Fruit fly (Drosophila melanogaster) whole organism, embryonic: ENCODE results near the gene CG5641.

ENCODE experiments used
- Antp ChIP-seq: fragments of 200-800 bp; sonication (Bioruptor generic); optimal IDR thresholded peaks from 3 replicates; lab custom pipeline; 2016; ENCODE audit warnings: missing biosample characterization, missing genetic modification characterization
- Atf3 ChIP-seq: fragments of 200-800 bp; sonication (Bioruptor generic); optimal IDR thresholded peaks from 3 replicates; lab custom pipeline; 2016; ENCODE audit warnings: missing biosample characterization, missing genetic modification characterization
- Bdp1 ChIP-seq: fragments of 200-800 bp; sonication (Bioruptor generic); optimal IDR thresholded peaks from 3 replicates; lab custom pipeline; 2016; ENCODE audit warnings: missing biosample characterization, missing genetic modification characterization
- CG1024 ChIP-seq: fragments of 200-800 bp; sonication (Bioruptor generic); IDR thresholded peaks from 2 replicates; pipeline ENCODE4 v1.3.6; 2022; ENCODE audit warnings: missing biosample characterization, missing genetic modification characterization
- CG15073 ChIP-seq: fragments of 200-800 bp; sonication (Bioruptor generic); optimal IDR thresholded peaks from 2 replicates; lab custom pipeline; 2016; ENCODE audit warnings: missing biosample characterization, missing genetic modification characterization
- CG1602 ChIP-seq: fragments of 200-800 bp; sonication (Bioruptor generic); optimal IDR thresholded peaks from 3 replicates; lab custom pipeline; 2016; ENCODE audit warnings: missing biosample characterization, missing genetic modification characterization
- CG17829 ChIP-seq: fragments of 200-800 bp; optimal IDR thresholded peaks from 2 replicates; lab custom pipeline; 2019; ENCODE audit warnings: missing biosample characterization, mild to moderate bottlenecking, missing genetic modification characterization, moderate library complexity
- CG2875 ChIP-seq: fragments of 200-800 bp; sonication (Bioruptor generic); optimal IDR thresholded peaks from 2 replicates; lab custom pipeline; 2017; ENCODE audit warnings: missing biosample characterization, mild to moderate bottlenecking, missing genetic modification characterization, missing genetic modification reagents
- CG31224 ChIP-seq: fragments of 200-800 bp; sonication (Bioruptor generic); IDR thresholded peaks from 2 replicates; pipeline ENCODE4 v1.3.6; 2022; ENCODE audit warnings: missing biosample characterization, missing genetic modification characterization
- CG32532 ChIP-seq: fragments of 200-800 bp; sonication (Bioruptor generic); IDR thresholded peaks from 2 replicates; pipeline ENCODE4 v1.3.6; 2022; ENCODE audit warnings: missing biosample characterization, missing genetic modification characterization
- CG33213 ChIP-seq: fragments of 200-800 bp; sonication (Bioruptor generic); optimal IDR thresholded peaks from 3 replicates; lab custom pipeline; 2016; ENCODE audit warnings: missing biosample characterization, missing genetic modification characterization
- CG4617 ChIP-seq: fragments of 200-800 bp; sonication (Bioruptor generic); optimal IDR thresholded peaks from 3 replicates; lab custom pipeline; 2016; ENCODE audit warnings: missing biosample characterization, missing genetic modification characterization, borderline replicate concordance
- CG4730 ChIP-seq: fragments of 200-800 bp; sonication (Bioruptor generic); IDR thresholded peaks from 2 replicates; pipeline ENCODE4 v1.3.6; 2022; ENCODE audit warnings: missing biosample characterization, missing genetic modification characterization
- CG4820 ChIP-seq: fragments of 200-800 bp; sonication (Bioruptor generic); optimal IDR thresholded peaks from 3 replicates; lab custom pipeline; 2016; ENCODE audit warnings: missing biosample characterization, missing genetic modification characterization
- CG7987 ChIP-seq: fragments of 200-800 bp; sonication (Bioruptor generic); optimal IDR thresholded peaks from 2 replicates; lab custom pipeline; 2018; ENCODE audit warnings: missing biosample characterization, mild to moderate bottlenecking, missing genetic modification characterization, moderate library complexity
- CG8765 ChIP-seq: fragments of 200-800 bp; sonication (Bioruptor generic); IDR thresholded peaks from 2 replicates; pipeline ENCODE4 v1.3.6; 2022; ENCODE audit warnings: missing biosample characterization, missing genetic modification characterization
- CG9817 ChIP-seq: fragments of 200-800 bp; sonication (Bioruptor generic); optimal IDR thresholded peaks from 2 replicates; lab custom pipeline; 2018; ENCODE audit warnings: missing biosample characterization, mild to moderate bottlenecking, missing genetic modification characterization, moderate library complexity
- CTCF ChIP-seq: fragments of 200-800 bp; sonication (Bioruptor generic); optimal IDR thresholded peaks from 2 replicates; lab custom pipeline; 2017; ENCODE audit warnings: missing biosample characterization, mild to moderate bottlenecking, missing genetic modification characterization, moderate library complexity
- CkIIα-i1 ChIP-seq: fragments of 200-800 bp; sonication (Bioruptor generic); IDR thresholded peaks from 2 replicates; pipeline ENCODE4 v1.3.6; 2022; ENCODE audit warnings: missing biosample characterization, missing genetic modification characterization
- D19B ChIP-seq: fragments of 200-800 bp; sonication (Bioruptor generic); optimal IDR thresholded peaks from 2 replicates; lab custom pipeline; 2017; ENCODE audit warnings: missing biosample characterization, mild to moderate bottlenecking, missing genetic modification characterization
- Dll ChIP-seq: fragments of 200-800 bp; sonication (Bioruptor generic); IDR thresholded peaks from 4 replicates; pipeline ENCODE4 v1.3.6; 2022; ENCODE audit warnings: missing biosample characterization, missing genetic modification characterization; ENCODE audit not compliant: partially characterized antibody
- Doc2 ChIP-seq: fragments of 200-800 bp; sonication (Bioruptor generic); IDR thresholded peaks from 2 replicates; pipeline ENCODE4 v1.3.6; 2022; ENCODE audit warnings: missing biosample characterization, missing genetic modification characterization
- Ets97D ChIP-seq: fragments of 200-800 bp; sonication (Bioruptor generic); optimal IDR thresholded peaks from 3 replicates; lab custom pipeline; 2016; ENCODE audit warnings: missing biosample characterization, missing genetic modification characterization
- Fer2 ChIP-seq: fragments of 200-800 bp; sonication (Bioruptor generic); optimal IDR thresholded peaks from 2 replicates; lab custom pipeline; 2018; ENCODE audit warnings: missing biosample characterization, mild to moderate bottlenecking, missing genetic modification characterization, moderate library complexity
- HLH54F ChIP-seq: fragments of 200-800 bp; sonication (Bioruptor generic); optimal IDR thresholded peaks from 3 replicates; lab custom pipeline; 2016; ENCODE audit warnings: missing biosample characterization, missing genetic modification characterization
- HmgZ ChIP-seq: fragments of 200-800 bp; sonication (Bioruptor generic); optimal IDR thresholded peaks from 2 replicates; lab custom pipeline; 2018; ENCODE audit warnings: missing biosample characterization, mild to moderate bottlenecking, missing genetic modification characterization
- Hr39 ChIP-seq: fragments of >200 bp; optimal IDR thresholded peaks from 2 replicates; lab custom pipeline; 2017
- Lhr ChIP-seq: fragments of 200-800 bp; sonication (Bioruptor generic); optimal IDR thresholded peaks from 3 replicates; lab custom pipeline; 2017; ENCODE audit warnings: mild to moderate bottlenecking, missing biosample characterization, missing genetic modification reagents, missing genetic modification characterization
- Lim3 ChIP-seq: fragments of 200-800 bp; sonication (Bioruptor generic); IDR thresholded peaks from 2 replicates; pipeline ENCODE4 v1.3.6; 2022; ENCODE audit warnings: missing biosample characterization, missing genetic modification characterization
- Mad ChIP-seq: fragments of 200-800 bp; sonication (Bioruptor generic); optimal IDR thresholded peaks from 2 replicates; lab custom pipeline; 2016; ENCODE audit warnings: missing biosample characterization, missing genetic modification characterization
- PHDP ChIP-seq: fragments of 200-800 bp; sonication (Bioruptor generic); optimal IDR thresholded peaks from 3 replicates; lab custom pipeline; 2018; ENCODE audit warnings: missing biosample characterization, mild to moderate bottlenecking, missing genetic modification characterization, moderate library complexity
- bab2 ChIP-seq: fragments of 200-800 bp; sonication (Bioruptor generic); optimal IDR thresholded peaks from 2 replicates; lab custom pipeline; 2016; ENCODE audit warnings: missing biosample characterization, missing genetic modification characterization
- cas ChIP-seq: fragments of 200-800 bp; sonication (Bioruptor generic); IDR thresholded peaks from 2 replicates; pipeline ENCODE4 v1.3.6; 2022; ENCODE audit warnings: missing biosample characterization, missing genetic modification characterization
- chif ChIP-seq, 2 experiments: fragments of 200-800 bp; sonication (Bioruptor generic); optimal IDR thresholded peaks; 3 replicates each; lab custom pipeline; 2016; ENCODE audit warnings: missing biosample characterization in 2 of 2, missing genetic modification characterization in 2 of 2
- danr ChIP-seq: fragments of 200-800 bp; sonication (Bioruptor generic); IDR thresholded peaks from 2 replicates; pipeline ENCODE4 v1.3.6; 2022; ENCODE audit warnings: missing biosample characterization, missing genetic modification characterization
- dm ChIP-seq: fragments of 200-800 bp; sonication (Bioruptor generic); optimal IDR thresholded peaks from 3 replicates; lab custom pipeline; 2016; ENCODE audit warnings: missing biosample characterization, missing genetic modification characterization
- gcm ChIP-seq: fragments of 200-800 bp; sonication (Bioruptor generic); optimal IDR thresholded peaks from 2 replicates; lab custom pipeline; 2019; ENCODE audit warnings: missing biosample characterization, mild to moderate bottlenecking, missing genetic modification characterization, moderate library complexity
- gcm2 ChIP-seq: fragments of 200-800 bp; sonication (Bioruptor generic); optimal IDR thresholded peaks from 2 replicates; lab custom pipeline; 2016; ENCODE audit warnings: missing biosample characterization, missing genetic modification characterization
- hbn ChIP-seq: fragments of 200-800 bp; sonication (Bioruptor generic); IDR thresholded peaks from 2 replicates; pipeline ENCODE4 v1.3.6; 2022; ENCODE audit warnings: missing biosample characterization, missing genetic modification characterization; ENCODE audit not compliant: partially characterized antibody
- ind ChIP-seq: fragments of 200-800 bp; sonication (Bioruptor generic); optimal IDR thresholded peaks from 3 replicates; lab custom pipeline; 2016; ENCODE audit warnings: missing biosample characterization, missing genetic modification characterization
- nerfin-1 ChIP-seq: fragments of 200-800 bp; sonication (Bioruptor generic); optimal IDR thresholded peaks from 3 replicates; lab custom pipeline; 2019; ENCODE audit warnings: missing biosample characterization, mild to moderate bottlenecking, missing genetic modification characterization, moderate library complexity
- nerfin-2 ChIP-seq: fragments of 200-800 bp; sonication (Bioruptor generic); IDR thresholded peaks from 2 replicates; pipeline ENCODE4 v1.3.6; 2022; ENCODE audit warnings: missing biosample characterization, missing genetic modification characterization; ENCODE audit not compliant: partially characterized antibody
- pho ChIP-seq: fragments of 200-800 bp; sonication (Bioruptor generic); optimal IDR thresholded peaks from 2 replicates; lab custom pipeline; 2016; ENCODE audit warnings: missing biosample characterization, missing genetic modification characterization
- repo ChIP-seq: fragments of 200-800 bp; sonication (Bioruptor generic); optimal IDR thresholded peaks from 2 replicates; lab custom pipeline; 2016; ENCODE audit warnings: missing biosample characterization, missing genetic modification characterization
- salm ChIP-seq: fragments of 200-800 bp; sonication (Bioruptor generic); optimal IDR thresholded peaks from 2 replicates; lab custom pipeline; 2018; ENCODE audit warnings: missing biosample characterization, mild to moderate bottlenecking, missing genetic modification characterization
- scrt ChIP-seq: fragments of 200-800 bp; sonication (Bioruptor generic); optimal IDR thresholded peaks from 2 replicates; lab custom pipeline; 2018; ENCODE audit warnings: missing biosample characterization, mild to moderate bottlenecking, missing genetic modification characterization, moderate library complexity
- sens ChIP-seq: fragments of 200-800 bp; sonication (Bioruptor generic); peaks from one replicate; lab custom pipeline; 2016; ENCODE audit warnings: missing biosample characterization, missing genetic modification characterization
- shn ChIP-seq: fragments of 200-800 bp; sonication (Bioruptor generic); optimal IDR thresholded peaks from 3 replicates; lab custom pipeline; 2016; ENCODE audit warnings: missing biosample characterization, missing genetic modification characterization
- slbo ChIP-seq: fragments of 200-800 bp; sonication (Bioruptor generic); IDR thresholded peaks from 2 replicates; pipeline ENCODE4 v1.3.6; 2022; ENCODE audit warnings: missing biosample characterization, missing genetic modification characterization
- ttk ChIP-seq: fragments of 200-800 bp; sonication (Bioruptor generic); IDR thresholded peaks from 2 replicates; pipeline ENCODE4 v2.1.2; 2022; ENCODE audit warnings: missing biosample characterization, missing genetic modification characterization
- z ChIP-seq: fragments of 200-800 bp; sonication (Bioruptor generic); IDR thresholded peaks from 3 replicates; pipeline ENCODE4 v1.3.6; 2022; ENCODE audit warnings: missing biosample characterization, missing genetic modification characterization
- zf30C ChIP-seq: fragments of 200-800 bp; sonication (Bioruptor generic); optimal IDR thresholded peaks from 3 replicates; lab custom pipeline; 2018; ENCODE audit warnings: missing biosample characterization, mild to moderate bottlenecking, missing genetic modification characterization

Gene CG5641

DNA sequence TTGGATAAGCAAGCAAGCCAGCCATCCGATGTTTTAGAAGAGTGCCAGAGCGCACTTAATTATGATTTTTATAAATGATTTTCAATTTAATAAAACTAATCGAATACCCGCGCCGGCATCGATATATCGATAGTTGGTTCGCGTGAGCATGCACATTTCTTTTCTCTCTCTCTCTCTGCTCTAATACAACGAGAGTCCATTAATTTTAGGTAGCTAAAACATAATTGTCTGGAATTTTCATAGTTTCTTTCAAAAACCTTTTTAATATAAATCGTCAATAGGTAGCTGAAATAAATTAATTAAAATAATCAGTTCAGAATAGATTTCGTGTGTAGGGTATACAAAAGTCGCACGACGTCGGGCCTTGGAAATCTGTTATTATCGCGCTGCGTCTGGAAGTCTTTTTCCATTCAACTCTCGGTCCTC, 19.8 kb upstream of the CG5641 start, which contains the start of gene CG18549 (continued):
- TF ChIP-seq zf30C (GFP tag; lab: Kevin White, UChicago) (peak; percentile 65), pho (GFP tag; lab: Kevin White, UChicago) (peak; percentile 99), Lim3 (GFP tag; lab: Robert Waterston, UW) (peak; percentile 99), ind (GFP tag; lab: Kevin White, UChicago) (peak; percentile 99), bab2 (peak; percentile 100), Atf3 (GFP tag; lab: Kevin White, UChicago) (peak; percentile 99), Doc2 (GFP tag; lab: Robert Waterston, UW) (peak; percentile 98), CG2875 (GFP tag; lab: Kevin White, UChicago) (peak; percentile 100), danr (GFP tag; lab: Robert Waterston, UW) (peak; percentile 100), salm (tag; lab: Kevin White, UChicago) (peak; percentile 100), CG32532 (GFP tag; lab: Robert Waterston, UW) (peak; percentile 100), shn (peak; percentile 99), cas (GFP tag; lab: Robert Waterston, UW) (peak; percentile 99), chif (GFP tag; optimal IDR thresholded peaks at IDR 0.05; lab: Kevin White, UChicago) (peak; percentile 99 to 100), Hr39 (lab: Kevin White, UChicago) (no peak), Bdp1 (GFP tag; lab: Kevin White, UChicago) (peak; percentile 96), CG8765 (peak; percentile 98), CG15073 (peak; percentile 94), ttk (peak; percentile 100), CG4730 (GFP tag; lab: Robert Waterston, UW) (peak; percentile 100), Lhr (GFP tag; lab: Kevin White, UChicago) (peak; percentile 99), CG4617 (peak; percentile 99), CG9817 (peak; percentile 100), CG1602 (GFP tag; lab: Kevin White, UChicago) (peak; percentile 100), gcm (GFP tag; lab: Kevin White, UChicago) (peak; percentile 100), scrt (GFP tag; lab: Kevin White, UChicago) (peak; percentile 99), repo (GFP tag; lab: Kevin White, UChicago) (peak; percentile 98), z (GFP tag; lab: Robert Waterston, UW) (peak; percentile 90), slbo (GFP tag; lab: Robert Waterston, UW) (peak; percentile 100), Dll (GFP tag; lab: Robert Waterston, UW) (peak; percentile 90), Mad (GFP tag; lab: Kevin White, UChicago) (peak; percentile 99), dm (GFP tag; lab: Kevin White, UChicago) (peak; percentile 98), nerfin-2 (GFP tag; lab: Robert Waterston, UW) (peak; percentile 64; the same call in 1 of the 2 replicates), CG4820 (peak; percentile 99), CkIIα-i1 (GFP tag; lab: Robert Waterston, UW) (peak; percentile 98), Antp (peak; percentile 99), PHDP (tag; lab: Kevin White, UChicago) (peak; percentile 100), sens (GFP tag; lab: Kevin White, UChicago) (peak; percentile 100), Ets97D (GFP tag; lab: Kevin White, UChicago) (peak; percentile 96), nerfin-1 (tag; lab: Kevin White, UChicago) (peak; percentile 100), D19B (GFP tag; lab: Kevin White, UChicago) (peak; percentile 97), Fer2 (tag; lab: Kevin White, UChicago) (peak; percentile 99), CG7987 (GFP tag; lab: Kevin White, UChicago) (peak; percentile 99), hbn (GFP tag; lab: Robert Waterston, UW) (peak; percentile 86), HLH54F (GFP tag; lab: Kevin White, UChicago) (peak; percentile 99), gcm2 (peak; percentile 99), CTCF (peak; percentile 81), CG31224 (GFP tag; lab: Robert Waterston, UW) (peak; percentile 98), CG17829 (tag; lab: Kevin White, UChicago) (peak; percentile 100), CG33213 (GFP tag; lab: Kevin White, UChicago) (peak; percentile 99), HmgZ (tag; lab: Kevin White, UChicago) (peak; percentile 100), CG1024 (GFP tag; lab: Robert Waterston, UW) (peak; percentile 98)
